Worm (Caenorhabditis elegans): Measurements from ENCODE around the gene pccb-1.

Gene pccb-1

DNA sequence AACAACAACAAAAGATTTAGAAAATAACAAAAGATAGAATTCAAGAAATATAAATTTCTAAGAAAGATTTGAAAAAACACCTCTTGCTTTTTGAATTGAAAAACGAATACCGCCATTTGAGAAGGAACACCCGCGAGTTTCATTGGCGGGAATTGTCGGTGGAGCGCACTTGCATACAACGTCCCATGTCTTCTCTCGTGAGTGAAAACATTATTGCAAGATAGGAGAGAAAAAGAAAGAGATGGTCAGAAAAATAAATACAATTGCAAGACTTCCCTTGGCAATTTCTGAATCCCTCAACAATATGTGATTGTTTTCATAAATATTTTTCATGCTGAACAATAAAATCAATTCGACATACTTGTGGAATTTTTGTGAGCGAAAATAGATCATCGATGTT, 16.8 kb downstream of the pccb-1 start, which contains the start of gene K10B3.5 (continued):
- no peak for TF ChIP-seq pha-4 (GFP tag; IDR thresholded peaks at IDR 0.05)
- TF ChIP-seq pha-4 (tag; optimal IDR thresholded peaks at IDR 0.05): peak; percentile 55
- TF ChIP-seq mep-1 (tag; optimal IDR thresholded peaks at IDR 0.05): peak; percentile 89
- TF ChIP-seq dmd-6 (GFP tag; IDR thresholded peaks at IDR 0.05): 0 out of 2 replicates have a peak, but pooled peaks have one; percentile 29
- peak in 1 of 2 experiments; percentile 43 for TF ChIP-seq daf-16 (GFP tag; optimal IDR thresholded peaks at IDR 0.05)
- peak; percentile 50 for TF ChIP-seq daf-16 (tag; optimal IDR thresholded peaks at IDR 0.05)
- TF ChIP-seq lin-29 (GFP tag; IDR thresholded peaks at IDR 0.05): no peak
- no peak for TF ChIP-seq zag-1 (tag; optimal IDR thresholded peaks at IDR 0.05)
- no peak for TF ChIP-seq lin-15B (tag; optimal IDR thresholded peaks at IDR 0.05)
- peak in 1 of 2 experiments; percentile 73 for TF ChIP-seq hif-1 (tag; optimal IDR thresholded peaks at IDR 0.05)
- TF ChIP-seq ztf-7 (tag; optimal IDR thresholded peaks at IDR 0.05): no peak
- no peak for TF ChIP-seq spr-1 (tag; optimal IDR thresholded peaks at IDR 0.05)
- TF ChIP-seq lin-1 (GFP tag; IDR thresholded peaks at IDR 0.05): no peak
- TF ChIP-seq ZK337.2 (GFP tag; IDR thresholded peaks at IDR 0.05): no peak
- TF ChIP-seq F44E2.7 (GFP tag; IDR thresholded peaks at IDR 0.05): no peak
- no peak for TF ChIP-seq egl-27 (tag; optimal IDR thresholded peaks at IDR 0.05)
- TF ChIP-seq snpc-1.2 (GFP tag; IDR thresholded peaks at IDR 0.05): no peak
- no peak for TF ChIP-seq tra-1 (GFP tag; IDR thresholded peaks at IDR 0.05)
- TF ChIP-seq php-3 (GFP tag; IDR thresholded peaks at IDR 0.05): no peak
- no peak for TF ChIP-seq Y105C5A.15 (GFP tag; IDR thresholded peaks at IDR 0.05)
- peak; percentile 95 for TF ChIP-seq lin-38 (GFP tag; IDR thresholded peaks at IDR 0.05)
- peak; percentile 67 for TF ChIP-seq lin-13 (GFP tag; optimal IDR thresholded peaks at IDR 0.05)
- TF ChIP-seq hlh-30 (tag; optimal IDR thresholded peaks at IDR 0.05; ENCODE audit: insufficient read depth): peak; percentile 99
- no peak for TF ChIP-seq mxl-3 (GFP tag; optimal IDR thresholded peaks at IDR 0.05)
- no peak for TF ChIP-seq nhr-42 (GFP tag; IDR thresholded peaks at IDR 0.05)
- TF ChIP-seq unc-130 (GFP tag; optimal IDR thresholded peaks at IDR 0.05): no peak
- no peak for TF ChIP-seq ama-1 (optimal IDR thresholded peaks at IDR 0.05)
- TF ChIP-seq nhr-25 (tag; optimal IDR thresholded peaks at IDR 0.05; ENCODE audit: borderline replicate concordance, insufficient read depth): peak; percentile 4
- TF ChIP-seq unc-39 (tag; optimal IDR thresholded peaks at IDR 0.05): no peak
- TF ChIP-seq lir-3 (tag; optimal IDR thresholded peaks at IDR 0.05): no peak
- peak; percentile 52 for TF ChIP-seq nhr-6 (tag; optimal IDR thresholded peaks at IDR 0.05)
- TF ChIP-seq T26A8.4 (GFP tag; IDR thresholded peaks at IDR 0.05): no peak
- TF ChIP-seq fkh-10 (GFP tag; optimal IDR thresholded peaks at IDR 0.05): no peak
- TF ChIP-seq lin-39 (tag; optimal IDR thresholded peaks at IDR 0.05): no peak
- no peak for TF ChIP-seq ceh-82 (tag; optimal IDR thresholded peaks at IDR 0.05)
- TF ChIP-seq zip-2 (tag; optimal IDR thresholded peaks at IDR 0.05): no peak
- TF ChIP-seq daf-8 (GFP tag; IDR thresholded peaks at IDR 0.05): no peak
- TF ChIP-seq nhr-41 (GFP tag; IDR thresholded peaks at IDR 0.05): no peak
- no peak for TF ChIP-seq arid-1 (GFP tag; conservative IDR thresholded peaks at IDR 0.05)
- no peak for TF ChIP-seq R02D3.7 (tag; optimal IDR thresholded peaks at IDR 0.05)
- TF ChIP-seq T20F7.1 (GFP tag; optimal IDR thresholded peaks at IDR 0.05): peak; percentile 52
- peak; percentile 55 for TF ChIP-seq hmg-1.1 (GFP tag; IDR thresholded peaks at IDR 0.05)
- no peak for TF ChIP-seq sdz-12 (GFP tag; optimal IDR thresholded peaks at IDR 0.05)
- TF ChIP-seq nhr-102 (tag; optimal IDR thresholded peaks at IDR 0.05): peak; percentile 16
- no peak for TF ChIP-seq mxl-2 (GFP tag; conservative IDR thresholded peaks at IDR 0.05)
- no peak for TF ChIP-seq ceh-32 (tag; optimal IDR thresholded peaks at IDR 0.05; ENCODE audit: poor library complexity)
- no peak for TF ChIP-seq pqm-1 (tag; optimal IDR thresholded peaks at IDR 0.05)
- TF ChIP-seq zfp-3 (GFP tag; conservative IDR thresholded peaks at IDR 0.05): no peak
- no peak for TF ChIP-seq daf-12 (tag; optimal IDR thresholded peaks at IDR 0.05)
- TF ChIP-seq Y75B8A.6 (GFP tag; IDR thresholded peaks at IDR 0.05): no peak
- no peak for TF ChIP-seq gei-8 (GFP tag; optimal IDR thresholded peaks at IDR 0.05)
- TF ChIP-seq mdl-1 (tag; optimal IDR thresholded peaks at IDR 0.05): peak in 1 of 2 experiments; percentile 23
